Fruit fly (Drosophila melanogaster) whole organism, embryonic: ENCODE results near the gene CG10730.

Source experiments
- Ada2b ChIP-seq: fragments of 200-800 bp; sonication (Bioruptor generic); IDR thresholded peaks from 2 replicates; pipeline ENCODE4 v1.3.6; 2022; ENCODE audit warnings: missing biosample characterization, missing genetic modification characterization
- Adf1 ChIP-seq: fragments of 200-800 bp; sonication (Bioruptor generic); IDR thresholded peaks from 2 replicates; pipeline ENCODE4 v1.3.6; 2022; ENCODE audit warnings: missing biosample characterization, missing genetic modification characterization
- Atf3 ChIP-seq: fragments of 200-800 bp; sonication (Bioruptor generic); optimal IDR thresholded peaks from 3 replicates; lab custom pipeline; 2016; ENCODE audit warnings: missing biosample characterization, missing genetic modification characterization
- Awh ChIP-seq: fragments of 200-800 bp; sonication (Bioruptor generic); IDR thresholded peaks from 2 replicates; pipeline ENCODE4, ENCODE4 v1.3.6; 2022; ENCODE audit warnings: missing biosample characterization, missing genetic modification characterization
- Bgb ChIP-seq: fragments of 200-800 bp; sonication (Bioruptor generic); IDR thresholded peaks from 2 replicates; pipeline ENCODE4 v1.3.6; 2022; ENCODE audit warnings: missing biosample characterization, missing genetic modification characterization; ENCODE audit not compliant: partially characterized antibody
- Blimp-1 ChIP-seq: fragments of 200-800 bp; sonication (Bioruptor generic); optimal IDR thresholded peaks from 3 replicates; lab custom pipeline; 2018; ENCODE audit warnings: missing biosample characterization, missing genetic modification characterization, mild to moderate bottlenecking, moderate library complexity, missing genetic modification reagents
- CG10267 ChIP-seq: fragments of 200-800 bp; sonication (Bioruptor generic); optimal IDR thresholded peaks from 2 replicates; lab custom pipeline; 2018; ENCODE audit warnings: missing biosample characterization, mild to moderate bottlenecking, missing genetic modification characterization, moderate library complexity
- CG10274 ChIP-seq: fragments of 200-800 bp; sonication (Bioruptor generic); optimal IDR thresholded peaks from 3 replicates; lab custom pipeline; 2017; ENCODE audit warnings: missing biosample characterization, mild to moderate bottlenecking, missing genetic modification characterization
- CG10321 ChIP-seq: fragments of 200-800 bp; sonication (Bioruptor generic); IDR thresholded peaks from 2 replicates; pipeline ENCODE4 v1.3.6; 2022; ENCODE audit warnings: missing biosample characterization, missing genetic modification characterization
- CG10565 ChIP-seq: fragments of 200-800 bp; sonication (Bioruptor generic); optimal IDR thresholded peaks from 3 replicates; lab custom pipeline; 2016; ENCODE audit warnings: missing biosample characterization, mild to moderate bottlenecking, missing genetic modification characterization
- CG11504 ChIP-seq: fragments of 200-800 bp; sonication (Bioruptor generic); optimal IDR thresholded peaks from 3 replicates; lab custom pipeline; 2019; ENCODE audit warnings: missing biosample characterization, mild to moderate bottlenecking, missing genetic modification characterization, moderate library complexity
- CG12236 ChIP-seq: fragments of 200-800 bp; sonication (Bioruptor generic); optimal IDR thresholded peaks from 2 replicates; lab custom pipeline; 2016; ENCODE audit warnings: missing biosample characterization, missing genetic modification characterization
- CG12744 ChIP-seq: fragments of 200-800 bp; sonication (Bioruptor generic); optimal IDR thresholded peaks from 2 replicates; lab custom pipeline; 2016; ENCODE audit warnings: missing biosample characterization, missing genetic modification characterization
- CG13894 ChIP-seq: fragments of 200-800 bp; sonication (Bioruptor generic); optimal IDR thresholded peaks from 3 replicates; lab custom pipeline; 2018; ENCODE audit warnings: missing biosample characterization, mild to moderate bottlenecking, missing genetic modification characterization, moderate library complexity
- CG15073 ChIP-seq: fragments of 200-800 bp; sonication (Bioruptor generic); optimal IDR thresholded peaks from 2 replicates; lab custom pipeline; 2016; ENCODE audit warnings: missing biosample characterization, missing genetic modification characterization
- CG17385 ChIP-seq: fragments of 200-800 bp; sonication (Bioruptor generic); optimal IDR thresholded peaks from 3 replicates; lab custom pipeline; 2018; ENCODE audit warnings: missing biosample characterization, mild to moderate bottlenecking, missing genetic modification characterization
- CG18599 ChIP-seq: fragments of 200-800 bp; sonication (Bioruptor generic); optimal IDR thresholded peaks from 3 replicates; lab custom pipeline; 2017; ENCODE audit warnings: missing biosample characterization, missing genetic modification characterization, mild to moderate bottlenecking, moderate library complexity, missing genetic modification reagents
- CG3065 ChIP-seq: fragments of 200-800 bp; sonication (Bioruptor generic); optimal IDR thresholded peaks from 2 replicates; lab custom pipeline; 2016; ENCODE audit warnings: missing biosample characterization, missing genetic modification characterization
- CG3407 ChIP-seq: fragments of 200-800 bp; sonication (Bioruptor generic); optimal IDR thresholded peaks from 2 replicates; lab custom pipeline; 2018; ENCODE audit warnings: missing biosample characterization, mild to moderate bottlenecking, missing genetic modification characterization
- CG4707 ChIP-seq: fragments of 200-800 bp; sonication (Bioruptor generic); optimal IDR thresholded peaks from 2 replicates; lab custom pipeline; 2018; ENCODE audit warnings: missing biosample characterization, mild to moderate bottlenecking, missing genetic modification characterization, moderate library complexity
- CG6791 ChIP-seq: fragments of 200-800 bp; sonication (Bioruptor generic); IDR thresholded peaks from 3 replicates; pipeline ENCODE4 v1.3.6; 2022; ENCODE audit warnings: missing biosample characterization, missing genetic modification characterization; ENCODE audit not compliant: partially characterized antibody
- CG8290 ChIP-seq, 3 experiments: fragments of 200-800 bp; sonication (Bioruptor generic); optimal IDR thresholded peaks; 2 replicates each; lab custom pipeline; 2016 to 2019; ENCODE audit warnings: missing biosample characterization in 3 of 3, missing genetic modification characterization in 3 of 3, mild to moderate bottlenecking in 2 of 3, moderate library complexity in 1 of 3
- D19B ChIP-seq: fragments of 200-800 bp; sonication (Bioruptor generic); optimal IDR thresholded peaks from 2 replicates; lab custom pipeline; 2017; ENCODE audit warnings: missing biosample characterization, mild to moderate bottlenecking, missing genetic modification characterization
- Deaf1 ChIP-seq: fragments of 200-800 bp; optimal IDR thresholded peaks from 3 replicates; lab custom pipeline; 2019; ENCODE audit warnings: missing biosample characterization, mild to moderate bottlenecking, missing genetic modification characterization, moderate library complexity
- Dp ChIP-seq: fragments of 200-800 bp; sonication (Bioruptor generic); optimal IDR thresholded peaks from 2 replicates; lab custom pipeline; 2018; ENCODE audit warnings: missing biosample characterization, mild to moderate bottlenecking, missing genetic modification characterization, moderate library complexity
- Drgx ChIP-seq: fragments of 200-800 bp; sonication (Bioruptor generic); IDR thresholded peaks from 2 replicates; pipeline ENCODE4 v1.3.6; 2022; ENCODE audit warnings: missing biosample characterization, missing genetic modification characterization
- H15 ChIP-seq: fragments of 200-800 bp; sonication (Bioruptor generic); IDR thresholded peaks from 3 replicates; pipeline ENCODE4 v1.3.6; 2022; ENCODE audit warnings: missing biosample characterization, missing genetic modification characterization
- HLH54F ChIP-seq: fragments of 200-800 bp; sonication (Bioruptor generic); optimal IDR thresholded peaks from 3 replicates; lab custom pipeline; 2016; ENCODE audit warnings: missing biosample characterization, missing genetic modification characterization
- HLHmδ ChIP-seq: fragments of 200-800 bp; sonication (Bioruptor generic); optimal IDR thresholded peaks from 2 replicates; lab custom pipeline; 2018; ENCODE audit warnings: missing biosample characterization, mild to moderate bottlenecking, missing genetic modification characterization, moderate library complexity
- HmgD ChIP-seq: fragments of 200-800 bp; sonication (Bioruptor generic); optimal IDR thresholded peaks from 3 replicates; lab custom pipeline; 2016; ENCODE audit warnings: missing biosample characterization, missing genetic modification characterization
- Hr51 ChIP-seq, 2 experiments: fragments of 200-800 bp; sonication (Bioruptor generic); optimal IDR thresholded peaks; 2 replicates in 1 of 2; 3 replicates in 1 of 2; lab custom pipeline; 2016 to 2018; ENCODE audit warnings: missing biosample characterization in 2 of 2, missing genetic modification characterization in 2 of 2, mild to moderate bottlenecking in 1 of 2, moderate library complexity in 1 of 2
- Lim3 ChIP-seq: fragments of 200-800 bp; sonication (Bioruptor generic); IDR thresholded peaks from 2 replicates; pipeline ENCODE4 v1.3.6; 2022; ENCODE audit warnings: missing biosample characterization, missing genetic modification characterization
- MESR4 ChIP-seq: fragments of 200-800 bp; sonication (Bioruptor generic); optimal IDR thresholded peaks from 2 replicates; lab custom pipeline; 2018; ENCODE audit warnings: missing biosample characterization, mild to moderate bottlenecking, missing genetic modification characterization, moderate library complexity
- PHDP ChIP-seq: fragments of 200-800 bp; sonication (Bioruptor generic); optimal IDR thresholded peaks from 3 replicates; lab custom pipeline; 2018; ENCODE audit warnings: missing biosample characterization, mild to moderate bottlenecking, missing genetic modification characterization, moderate library complexity
- Sry-δ ChIP-seq: fragments of 200-800 bp; sonication (Bioruptor generic); optimal IDR thresholded peaks from 2 replicates; lab custom pipeline; 2016; ENCODE audit warnings: missing biosample characterization, missing genetic modification characterization
- ash1 ChIP-seq: fragments of 200-800 bp; sonication (Bioruptor generic); optimal IDR thresholded peaks from 2 replicates; lab custom pipeline; 2018; ENCODE audit warnings: missing biosample characterization, mild to moderate bottlenecking, missing genetic modification characterization
- cg ChIP-seq: fragments of 200-800 bp; sonication (Bioruptor generic); optimal IDR thresholded peaks from 3 replicates; lab custom pipeline; 2019; ENCODE audit warnings: missing biosample characterization, mild to moderate bottlenecking, missing genetic modification characterization, moderate library complexity
- chn ChIP-seq: fragments of 200-800 bp; sonication (Bioruptor generic); optimal IDR thresholded peaks from 2 replicates; lab custom pipeline; 2016; ENCODE audit warnings: missing biosample characterization, missing genetic modification characterization
- danr ChIP-seq: fragments of 200-800 bp; sonication (Bioruptor generic); IDR thresholded peaks from 2 replicates; pipeline ENCODE4 v1.3.6; 2022; ENCODE audit warnings: missing biosample characterization, missing genetic modification characterization
- emc ChIP-seq: fragments of 200-800 bp; sonication (Bioruptor generic); optimal IDR thresholded peaks from 2 replicates; lab custom pipeline; 2016; ENCODE audit warnings: missing biosample characterization, missing genetic modification characterization
- gce ChIP-seq: fragments of 200-800 bp; sonication (Bioruptor generic); IDR thresholded peaks from 3 replicates; pipeline ENCODE4 v1.3.6; 2022; ENCODE audit warnings: missing biosample characterization, missing genetic modification characterization
- gcm ChIP-seq: fragments of 200-800 bp; sonication (Bioruptor generic); optimal IDR thresholded peaks from 2 replicates; lab custom pipeline; 2019; ENCODE audit warnings: missing biosample characterization, mild to moderate bottlenecking, missing genetic modification characterization, moderate library complexity
- kni ChIP-seq: fragments of 200-800 bp; sonication (Bioruptor generic); optimal IDR thresholded peaks from 3 replicates; lab custom pipeline; 2017; ENCODE audit warnings: mild to moderate bottlenecking, missing biosample characterization, missing genetic modification reagents, missing genetic modification characterization
- pros ChIP-seq: fragments of 200-800 bp; sonication (Bioruptor generic); optimal IDR thresholded peaks from 3 replicates; lab custom pipeline; 2019; ENCODE audit warnings: missing biosample characterization, mild to moderate bottlenecking, missing genetic modification characterization, moderate library complexity
- sima ChIP-seq: fragments of 200-800 bp; sonication (Bioruptor generic); optimal IDR thresholded peaks from 2 replicates; lab custom pipeline; 2016; ENCODE audit warnings: missing biosample characterization, missing genetic modification characterization

Gene CG10730

dm6 chr2L:20082965-20083855 is 11.2 kb upstream of the CG10730 start (continued):
- TF ChIP-seq CG10267 = no peak
- TF ChIP-seq CG4707 (GFP tag; lab: Kevin White, UChicago) = no peak
- no peak for TF ChIP-seq PHDP (tag; lab: Kevin White, UChicago)
- TF ChIP-seq gcm (GFP tag; lab: Kevin White, UChicago) = no peak
- no peak for TF ChIP-seq Dp
- no peak for TF ChIP-seq HLH54F (GFP tag; lab: Kevin White, UChicago)
- TF ChIP-seq CG18599 (GFP tag; lab: Kevin White, UChicago) = no peak
- no peak for TF ChIP-seq Bgb (GFP tag; lab: Robert Waterston, UW)
- TF ChIP-seq MESR4 (GFP tag; lab: Kevin White, UChicago) = no peak
- no peak for TF ChIP-seq CG10274 (GFP tag; lab: Kevin White, UChicago)
- no peak for TF ChIP-seq danr
- no peak for TF ChIP-seq sima
- peak; percentile 41 for TF ChIP-seq CG17385 (GFP tag; lab: Kevin White, UChicago)
- no peak for TF ChIP-seq chn (GFP tag; lab: Kevin White, UChicago)
- peak; percentile 13 for TF ChIP-seq Blimp-1 (GFP tag; lab: Kevin White, UChicago)
- peak; percentile 33 for TF ChIP-seq CG11504 (tag; lab: Kevin White, UChicago)
- TF ChIP-seq gce (GFP tag; lab: Robert Waterston, UW) = no peak
- TF ChIP-seq emc = no peak
- no peak for TF ChIP-seq CG8290 (GFP tag; optimal IDR thresholded peaks at IDR 0.05; lab: Kevin White, UChicago)
- no peak for TF ChIP-seq CG8290 (tag; optimal IDR thresholded peaks at IDR 0.05; lab: Kevin White, UChicago)
- peak in 1 of 2 experiments; percentile 42 for TF ChIP-seq Hr51 (GFP tag; optimal IDR thresholded peaks at IDR 0.05; lab: Kevin White, UChicago)
- TF ChIP-seq Drgx (GFP tag; lab: Robert Waterston, UW) = peak; percentile 43; the same call in 1 of the 2 replicates
- no peak for TF ChIP-seq CG3065 (GFP tag; lab: Kevin White, UChicago)
- TF ChIP-seq Lim3 (GFP tag; lab: Robert Waterston, UW) = no peak
- no peak for TF ChIP-seq CG10565 (GFP tag; lab: Kevin White, UChicago)
- TF ChIP-seq D19B (GFP tag; lab: Kevin White, UChicago) = no peak
- TF ChIP-seq HmgD (GFP tag; lab: Kevin White, UChicago) = no peak
- no peak for TF ChIP-seq ash1 (GFP tag; lab: Kevin White, UChicago)
- TF ChIP-seq Atf3 (GFP tag; lab: Kevin White, UChicago) = no peak
- no peak for TF ChIP-seq HLHmδ (GFP tag; lab: Kevin White, UChicago)
- no peak for TF ChIP-seq CG12236 (GFP tag; lab: Kevin White, UChicago)
- peak; percentile 27; the same call in 1 of the 2 replicates for TF ChIP-seq Adf1 (GFP tag; lab: Robert Waterston, UW)
- no peak for TF ChIP-seq CG3407 (GFP tag; lab: Kevin White, UChicago)
- TF ChIP-seq H15 (GFP tag; lab: Robert Waterston, UW) = no peak
- no peak for TF ChIP-seq Sry-δ (GFP tag; lab: Kevin White, UChicago)
- TF ChIP-seq CG15073 (GFP tag; lab: Kevin White, UChicago) = no peak
- no peak for TF ChIP-seq CG13894 (tag; lab: Kevin White, UChicago)
- no peak for TF ChIP-seq CG12744
- no peak for TF ChIP-seq pros (GFP tag; lab: Kevin White, UChicago)
- TF ChIP-seq CG6791 = no peak
- TF ChIP-seq CG10321 (GFP tag; lab: Robert Waterston, UW) = no peak
- peak; percentile 26; the same call in 1 of the 2 replicates for TF ChIP-seq Ada2b (GFP tag; lab: Robert Waterston, UW)
- peak; percentile 7 for TF ChIP-seq Deaf1 (tag; lab: Kevin White, UChicago)
- TF ChIP-seq Awh = no peak
- TF ChIP-seq kni (GFP tag; lab: Kevin White, UChicago) = no peak
- TF ChIP-seq cg (GFP tag; lab: Kevin White, UChicago) = no peak
